Fruit fly (Drosophila melanogaster) whole organism, embryonic: Measurements from ENCODE around the gene COX5B.

Source experiments
- Awh ChIP-seq: fragments of 200-800 bp; sonication (Bioruptor generic); IDR thresholded peaks from 2 replicates; pipeline ENCODE4, ENCODE4 v1.3.6; 2022; ENCODE audit warnings: missing biosample characterization, missing genetic modification characterization
- B-H1 ChIP-seq: fragments of 200-800 bp; sonication (Bioruptor generic); IDR thresholded peaks from 3 replicates; pipeline ENCODE4 v1.3.6; 2022; ENCODE audit warnings: missing biosample characterization, missing genetic modification characterization
- CG10147 ChIP-seq: fragments of 200-800 bp; sonication (Bioruptor generic); optimal IDR thresholded peaks from 2 replicates; lab custom pipeline; 2019; ENCODE audit warnings: missing biosample characterization, mild to moderate bottlenecking, missing genetic modification characterization, moderate library complexity
- CG10209 ChIP-seq: fragments of 200-800 bp; sonication (Bioruptor generic); optimal IDR thresholded peaks from 3 replicates; lab custom pipeline; 2017; ENCODE audit warnings: missing biosample characterization, mild to moderate bottlenecking, missing genetic modification characterization, missing genetic modification reagents
- CG1024 ChIP-seq: fragments of 200-800 bp; sonication (Bioruptor generic); IDR thresholded peaks from 2 replicates; pipeline ENCODE4 v1.3.6; 2022; ENCODE audit warnings: missing biosample characterization, missing genetic modification characterization
- CG12219 ChIP-seq: fragments of 200-800 bp; sonication (Bioruptor generic); optimal IDR thresholded peaks from 3 replicates; lab custom pipeline; 2018; ENCODE audit warnings: missing biosample characterization, mild to moderate bottlenecking, missing genetic modification characterization
- CG13424 ChIP-seq: fragments of 200-800 bp; sonication (Bioruptor generic); optimal IDR thresholded peaks from 2 replicates; lab custom pipeline; 2019; ENCODE audit warnings: missing biosample characterization, mild to moderate bottlenecking, missing genetic modification characterization, moderate library complexity
- CG14710 ChIP-seq: fragments of 200-800 bp; sonication (Bioruptor generic); optimal IDR thresholded peaks from 3 replicates; lab custom pipeline; 2019; ENCODE audit warnings: missing biosample characterization, mild to moderate bottlenecking, missing genetic modification characterization, moderate library complexity
- CG16813 ChIP-seq: fragments of 200-800 bp; sonication (Bioruptor generic); IDR thresholded peaks from 3 replicates; pipeline ENCODE4 v1.3.6; 2022; ENCODE audit warnings: missing biosample characterization, missing genetic modification characterization; ENCODE audit not compliant: partially characterized antibody
- CG17328 ChIP-seq: fragments of 200-800 bp; sonication (Bioruptor generic); IDR thresholded peaks from 2 replicates; pipeline ENCODE4 v1.3.6; 2022; ENCODE audit warnings: missing biosample characterization, missing genetic modification characterization
- CG18011 ChIP-seq: fragments of 200-800 bp; sonication (Bioruptor generic); optimal IDR thresholded peaks from 2 replicates; lab custom pipeline; 2017; ENCODE audit warnings: missing biosample characterization, missing genetic modification characterization, mild to moderate bottlenecking, moderate library complexity, missing genotype
- CG1832 ChIP-seq: fragments of 200-800 bp; sonication (Bioruptor generic); optimal IDR thresholded peaks from 2 replicates; lab custom pipeline; 2017; ENCODE audit warnings: missing biosample characterization, mild to moderate bottlenecking, missing genetic modification characterization, inconsistent platforms
- CG30020 ChIP-seq: fragments of 200-800 bp; optimal IDR thresholded peaks from 2 replicates; lab custom pipeline; 2019; ENCODE audit warnings: missing biosample characterization, mild to moderate bottlenecking, missing genetic modification characterization, moderate library complexity
- CG32532 ChIP-seq: fragments of 200-800 bp; sonication (Bioruptor generic); IDR thresholded peaks from 2 replicates; pipeline ENCODE4 v1.3.6; 2022; ENCODE audit warnings: missing biosample characterization, missing genetic modification characterization
- CG32772 ChIP-seq: fragments of 200-800 bp; sonication (Bioruptor generic); IDR thresholded peaks from 2 replicates; pipeline ENCODE4 v1.3.6; 2022; ENCODE audit warnings: missing biosample characterization, missing genetic modification characterization
- CG34376 ChIP-seq: fragments of 200-800 bp; sonication (Bioruptor generic); optimal IDR thresholded peaks from 2 replicates; lab custom pipeline; 2018; ENCODE audit warnings: missing biosample characterization, mild to moderate bottlenecking, missing genetic modification characterization
- CG34422 ChIP-seq: fragments of 200-800 bp; sonication (Bioruptor generic); IDR thresholded peaks from 3 replicates; pipeline ENCODE4 v1.3.6; 2022; ENCODE audit warnings: missing biosample characterization, missing genetic modification characterization
- CG42726 ChIP-seq: fragments of 200-800 bp; sonication (Bioruptor generic); IDR thresholded peaks from 2 replicates; pipeline ENCODE4 v1.3.6; 2022; ENCODE audit warnings: missing biosample characterization, missing genetic modification characterization; ENCODE audit not compliant: partially characterized antibody
- CG4617 ChIP-seq: fragments of 200-800 bp; sonication (Bioruptor generic); optimal IDR thresholded peaks from 3 replicates; lab custom pipeline; 2016; ENCODE audit warnings: missing biosample characterization, missing genetic modification characterization, borderline replicate concordance
- CG7357 ChIP-seq: fragments of 200-800 bp; sonication (Bioruptor generic); IDR thresholded peaks from 3 replicates; pipeline ENCODE4 v1.3.6; 2022; ENCODE audit warnings: missing biosample characterization, missing genetic modification characterization
- CG7745 ChIP-seq: fragments of 200-800 bp; sonication (Bioruptor generic); optimal IDR thresholded peaks from 2 replicates; lab custom pipeline; 2018; ENCODE audit warnings: missing biosample characterization, mild to moderate bottlenecking, missing genetic modification characterization, moderate library complexity
- CG7928 ChIP-seq: fragments of 200-800 bp; sonication (Bioruptor generic); optimal IDR thresholded peaks from 2 replicates; lab custom pipeline; 2017; ENCODE audit warnings: missing biosample characterization, mild to moderate bottlenecking, missing genetic modification characterization
- Fer3 ChIP-seq: fragments of 200-800 bp; sonication (Bioruptor generic); optimal IDR thresholded peaks from 2 replicates; lab custom pipeline; 2018; ENCODE audit warnings: missing biosample characterization, mild to moderate bottlenecking, missing genetic modification characterization, moderate library complexity
- H2.0 ChIP-seq: fragments of 200-800 bp; sonication (Bioruptor generic); IDR thresholded peaks from 2 replicates; pipeline ENCODE4 v1.3.6; 2022; ENCODE audit warnings: missing biosample characterization, missing genetic modification characterization
- HLHmδ ChIP-seq: fragments of 200-800 bp; sonication (Bioruptor generic); optimal IDR thresholded peaks from 2 replicates; lab custom pipeline; 2018; ENCODE audit warnings: missing biosample characterization, mild to moderate bottlenecking, missing genetic modification characterization, moderate library complexity
- Hr39 ChIP-seq: fragments of >200 bp; optimal IDR thresholded peaks from 2 replicates; lab custom pipeline; 2017
- Six4 ChIP-seq: fragments of 200-800 bp; sonication (Bioruptor generic); optimal IDR thresholded peaks from 2 replicates; lab custom pipeline; 2016; ENCODE audit warnings: missing biosample characterization, missing genetic modification characterization
- Sox102F ChIP-seq: fragments of 200-800 bp; sonication (Bioruptor generic); optimal IDR thresholded peaks from 2 replicates; lab custom pipeline; 2018; ENCODE audit warnings: missing biosample characterization, mild to moderate bottlenecking, missing genetic modification characterization, moderate library complexity
- Spps ChIP-seq: fragments of 200-800 bp; sonication (Bioruptor generic); optimal IDR thresholded peaks from 2 replicates; lab custom pipeline; 2018; ENCODE audit warnings: missing biosample characterization, mild to moderate bottlenecking, missing genetic modification characterization
- Sry-δ ChIP-seq: fragments of 200-800 bp; sonication (Bioruptor generic); optimal IDR thresholded peaks from 2 replicates; lab custom pipeline; 2016; ENCODE audit warnings: missing biosample characterization, missing genetic modification characterization
- bbx ChIP-seq: fragments of 200-800 bp; sonication (Bioruptor generic); IDR thresholded peaks from 2 replicates; pipeline ENCODE4 v1.3.6; 2022; ENCODE audit warnings: missing biosample characterization, missing genetic modification characterization; ENCODE audit not compliant: partially characterized antibody
- chn ChIP-seq: fragments of 200-800 bp; sonication (Bioruptor generic); optimal IDR thresholded peaks from 2 replicates; lab custom pipeline; 2016; ENCODE audit warnings: missing biosample characterization, missing genetic modification characterization
- corto ChIP-seq: fragments of 200-800 bp; sonication (Bioruptor generic); optimal IDR thresholded peaks from 2 replicates; lab custom pipeline; 2016; ENCODE audit warnings: missing biosample characterization, mild to moderate bottlenecking, missing genetic modification characterization, moderate library complexity
- crol ChIP-seq: fragments of 200-800 bp; sonication (Bioruptor generic); IDR thresholded peaks from 2 replicates; pipeline ENCODE4 v1.3.6; 2022; ENCODE audit warnings: missing biosample characterization, missing genetic modification characterization
- da ChIP-seq: fragments of 200-800 bp; sonication (Bioruptor generic); optimal IDR thresholded peaks from 2 replicates; lab custom pipeline; 2016; ENCODE audit warnings: missing biosample characterization, missing genetic modification characterization
- ewg ChIP-seq: fragments of 200-800 bp; sonication (Bioruptor generic); optimal IDR thresholded peaks from 3 replicates; lab custom pipeline; 2017; ENCODE audit warnings: mild to moderate bottlenecking, missing biosample characterization, missing genetic modification reagents, missing genetic modification characterization
- fd102C ChIP-seq: fragments of 200-800 bp; sonication (Bioruptor generic); optimal IDR thresholded peaks from 2 replicates; lab custom pipeline; 2018; ENCODE audit warnings: missing biosample characterization, mild to moderate bottlenecking, missing genetic modification characterization, moderate library complexity
- fd64A ChIP-seq: fragments of 200-800 bp; sonication (Bioruptor generic); optimal IDR thresholded peaks from 3 replicates; lab custom pipeline; 2018; ENCODE audit warnings: missing biosample characterization, mild to moderate bottlenecking, missing genetic modification characterization
- ftz-f1 ChIP-seq: fragments of 200-800 bp; sonication (Bioruptor generic); optimal IDR thresholded peaks from 2 replicates; lab custom pipeline; 2016; ENCODE audit warnings: missing biosample characterization, missing genetic modification characterization
- gce ChIP-seq: fragments of 200-800 bp; sonication (Bioruptor generic); IDR thresholded peaks from 3 replicates; pipeline ENCODE4 v1.3.6; 2022; ENCODE audit warnings: missing biosample characterization, missing genetic modification characterization
- gem ChIP-seq: fragments of 200-800 bp; sonication (Bioruptor generic); optimal IDR thresholded peaks from 2 replicates; lab custom pipeline; 2019; ENCODE audit warnings: missing biosample characterization, mild to moderate bottlenecking, missing genetic modification characterization, moderate library complexity
- gsb ChIP-seq: fragments of 200-800 bp; sonication (Bioruptor generic); IDR thresholded peaks from 2 replicates; pipeline ENCODE4 v1.3.6; 2022; ENCODE audit warnings: missing biosample characterization, missing genetic modification characterization
- kay ChIP-seq: fragments of 200-800 bp; sonication (Bioruptor generic); optimal IDR thresholded peaks from 2 replicates; lab custom pipeline; 2016; ENCODE audit warnings: missing biosample characterization, missing genetic modification characterization
- mld ChIP-seq: fragments of 200-800 bp; sonication (Bioruptor generic); IDR thresholded peaks from 3 replicates; pipeline ENCODE4 v1.3.6; 2022; ENCODE audit warnings: missing biosample characterization, missing genetic modification characterization; ENCODE audit not compliant: partially characterized antibody
- rib ChIP-seq: fragments of 200-800 bp; sonication (Bioruptor generic); IDR thresholded peaks from 2 replicates; pipeline ENCODE4 v1.3.6; 2022; ENCODE audit warnings: missing biosample characterization, missing genetic modification characterization
- sob ChIP-seq: fragments of 200-800 bp; sonication (Bioruptor generic); IDR thresholded peaks from 2 replicates; pipeline ENCODE4 v1.3.6; 2022; ENCODE audit warnings: missing biosample characterization, missing genetic modification characterization
- tgo ChIP-seq: fragments of 200-800 bp; sonication (Bioruptor generic); IDR thresholded peaks from 3 replicates; pipeline ENCODE4 v1.3.6; 2022; ENCODE audit warnings: missing biosample characterization, missing genetic modification characterization
- zen ChIP-seq: fragments of 200-800 bp; sonication (Bioruptor generic); optimal IDR thresholded peaks from 3 replicates; lab custom pipeline; 2018; ENCODE audit warnings: missing biosample characterization, mild to moderate bottlenecking, missing genetic modification characterization, moderate library complexity
- zen2 ChIP-seq: fragments of 200-800 bp; sonication (Bioruptor generic); IDR thresholded peaks from 3 replicates; pipeline ENCODE4 v1.3.6; 2022; ENCODE audit warnings: missing biosample characterization, missing genetic modification characterization; ENCODE audit not compliant: partially characterized antibody
- zfh2 ChIP-seq: fragments of 200-800 bp; sonication (Bioruptor generic); optimal IDR thresholded peaks from 2 replicates; lab custom pipeline; 2016; ENCODE audit warnings: missing biosample characterization, missing genetic modification characterization

Gene COX5B

dm6 chr2L:6601018-6601505 lies 43.5 kb downstream of the COX5B start, which contains the start of gene Dpp10 (continued):
- TF ChIP-seq mld (GFP tag; lab: Robert Waterston, UW): no peak
- peak; percentile 25 for TF ChIP-seq ftz-f1 (GFP tag; lab: Kevin White, UChicago)
- TF ChIP-seq CG7745 (tag; lab: Kevin White, UChicago): no peak
- TF ChIP-seq CG12219 (GFP tag; lab: Kevin White, UChicago): peak; percentile 86
- no peak for TF ChIP-seq Spps
- no peak for TF ChIP-seq da
- TF ChIP-seq B-H1 (GFP tag; lab: Robert Waterston, UW): peak; percentile 92
- peak; percentile 96 for TF ChIP-seq rib
- TF ChIP-seq CG34376 (GFP tag; lab: Kevin White, UChicago): peak; percentile 93
- peak; percentile 61 for TF ChIP-seq zen
- TF ChIP-seq CG30020 (tag; lab: Kevin White, UChicago): no peak
- peak; percentile 95 for TF ChIP-seq CG34422 (GFP tag; lab: Robert Waterston, UW)
- peak; percentile 79 for TF ChIP-seq CG1024 (GFP tag; lab: Robert Waterston, UW)
- TF ChIP-seq CG4617: peak; percentile 55
- peak; percentile 36 for TF ChIP-seq fd64A (GFP tag; lab: Kevin White, UChicago)
- peak; percentile 80 for TF ChIP-seq CG18011 (GFP tag; lab: Kevin White, UChicago)
- TF ChIP-seq CG32772 (GFP tag; lab: Robert Waterston, UW): peak; percentile 93
- peak; percentile 97 for TF ChIP-seq sob (GFP tag; lab: Robert Waterston, UW)
- no peak for TF ChIP-seq CG42726 (GFP tag; lab: Robert Waterston, UW)
- TF ChIP-seq bbx (GFP tag; lab: Robert Waterston, UW): 0 out of 2 replicates have a peak, but pooled peaks have one; percentile 15
- no peak for TF ChIP-seq corto
- TF ChIP-seq CG7928: peak; percentile 68
- peak; percentile 92 for TF ChIP-seq CG17328 (GFP tag; lab: Robert Waterston, UW)
- peak; percentile 93 for TF ChIP-seq zfh2 (GFP tag; lab: Kevin White, UChicago)
- TF ChIP-seq chn (GFP tag; lab: Kevin White, UChicago): peak; percentile 88
- peak; percentile 62 for TF ChIP-seq Six4 (GFP tag; lab: Kevin White, UChicago)
- peak; percentile 91 for TF ChIP-seq Awh (GFP tag; lab: Robert Waterston, UW)
- TF ChIP-seq crol (GFP tag; lab: Robert Waterston, UW): no peak
- TF ChIP-seq CG1832: no peak
- peak; percentile 94 for TF ChIP-seq gsb (GFP tag; lab: Robert Waterston, UW)
- peak; percentile 91 for TF ChIP-seq CG10209 (GFP tag; lab: Kevin White, UChicago)
- TF ChIP-seq CG13424 (tag; lab: Kevin White, UChicago): peak; percentile 96
- peak; percentile 72 for TF ChIP-seq kay (GFP tag; lab: Kevin White, UChicago)
- TF ChIP-seq gem (tag; lab: Kevin White, UChicago): peak; percentile 95
- no peak for TF ChIP-seq CG16813
- TF ChIP-seq Fer3 (tag; lab: Kevin White, UChicago): peak; percentile 93
- no peak for TF ChIP-seq CG14710 (tag; lab: Kevin White, UChicago)
- TF ChIP-seq CG32532 (GFP tag; lab: Robert Waterston, UW): peak; percentile 97
- TF ChIP-seq fd102C (GFP tag; lab: Kevin White, UChicago): no peak
- no peak for TF ChIP-seq HLHmδ (GFP tag; lab: Kevin White, UChicago)
- peak; percentile 83; the same call in 2 of the 3 replicates for TF ChIP-seq gce (GFP tag; lab: Robert Waterston, UW)
- TF ChIP-seq H2.0: peak; percentile 93
- TF ChIP-seq CG7357: peak; percentile 89
- TF ChIP-seq Sry-δ (GFP tag; lab: Kevin White, UChicago): peak; percentile 49
- peak; percentile 86 for TF ChIP-seq Sox102F (GFP tag; lab: Kevin White, UChicago)
- TF ChIP-seq tgo (GFP tag; lab: Robert Waterston, UW): peak; percentile 96
- TF ChIP-seq Hr39: no peak
- no peak for TF ChIP-seq zen2 (GFP tag; lab: Robert Waterston, UW)
- peak; percentile 74 for TF ChIP-seq ewg (GFP tag; lab: Kevin White, UChicago)
- peak; percentile 85 for TF ChIP-seq CG10147 (GFP tag; lab: Kevin White, UChicago)
